Fruit fly (Drosophila melanogaster) whole organism, wandering third instar larva: Measurements from ENCODE around the gene CG4995.

Source experiments
- OdsH ChIP-seq: fragments of 200-800 bp; sonication (Bioruptor generic); optimal IDR thresholded peaks from 2 replicates; lab custom pipeline; 2016; ENCODE audit warnings: missing biosample characterization, mild to moderate bottlenecking, missing genetic modification characterization
- Sp1 ChIP-seq: fragments of 200-800 bp; sonication (Bioruptor generic); optimal IDR thresholded peaks from 3 replicates; lab custom pipeline; 2019; ENCODE audit warnings: missing biosample characterization, mild to moderate bottlenecking, missing genetic modification characterization, moderate library complexity
- h ChIP-seq: fragments of 200-800 bp; sonication (Bioruptor generic); optimal IDR thresholded peaks from 3 replicates; lab custom pipeline; 2016; ENCODE audit warnings: missing biosample characterization, mild to moderate bottlenecking, missing genetic modification characterization
- jim ChIP-seq: fragments of 175-275, 200-325 bp; sonication (Bioruptor generic); optimal IDR thresholded peaks from 2 replicates; lab custom pipeline; 2016; ENCODE audit warnings: missing biosample characterization, mild to moderate bottlenecking, missing genetic modification characterization
- pan ChIP-seq: fragments of >200 bp; optimal IDR thresholded peaks from 2 replicates; lab custom pipeline; 2017

dm6 chr2L:10310614-10311382 is 11.5 kb upstream of the CG4995 start, which contains the start of gene Cdk5alpha:
- TF ChIP-seq h (GFP tag; lab: Kevin White, UChicago), result no peak
- no peak for TF ChIP-seq pan (lab: Kevin White, UChicago)
- TF ChIP-seq OdsH (GFP tag; lab: Kevin White, UChicago), result no peak
- no peak for TF ChIP-seq jim (GFP tag; lab: Kevin White, UChicago)
- TF ChIP-seq Sp1 (GFP tag; lab: Kevin White, UChicago), result no peak
